Worm (Caenorhabditis elegans): ENCODE results near the gene Y40A1A.2.

The Y40A1A.2 gene

DNA sequence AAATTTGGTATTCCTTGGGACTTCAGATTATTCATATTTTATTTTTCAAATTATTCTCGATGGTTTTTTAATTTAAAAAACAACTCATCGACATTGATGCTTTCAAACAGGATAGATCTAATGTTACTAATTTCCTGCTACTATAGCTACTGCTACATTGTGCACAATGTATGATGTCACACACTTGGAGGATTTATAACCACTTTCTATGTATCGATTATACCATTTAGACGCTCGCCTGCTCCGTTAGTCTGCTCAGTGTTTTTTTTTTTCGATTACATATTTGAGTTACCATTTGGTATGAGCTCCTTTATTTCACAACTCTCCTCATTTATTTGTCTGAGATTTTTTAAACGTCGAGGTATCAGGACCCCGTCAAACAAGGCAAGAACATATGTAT is at the start of gene Y40A1A.2:
Gene Y40A1A.2, plus strand, starts transcription at position 301 of the 400 bp plus-strand sequence.
- TF ChIP-seq elt-3 (tag; optimal IDR thresholded peaks at IDR 0.05) (no peak), R02D3.7 (tag; optimal IDR thresholded peaks at IDR 0.05) (no peak), unc-62 (GFP tag; optimal IDR thresholded peaks at IDR 0.05) (no peak), egl-27 (tag; optimal IDR thresholded peaks at IDR 0.05) (no peak), nhr-23 (tag; optimal IDR thresholded peaks at IDR 0.05) (no peak), nhr-43 (tag; optimal IDR thresholded peaks at IDR 0.05; ENCODE audit: poor library complexity, severe bottlenecking) (no peak), nhr-76 (tag; optimal IDR thresholded peaks at IDR 0.05) (no peak), zag-1 (tag; optimal IDR thresholded peaks at IDR 0.05) (no peak), hmg-11 (tag; optimal IDR thresholded peaks at IDR 0.05) (no peak), nhr-77 (tag; optimal IDR thresholded peaks at IDR 0.05) (no peak), elt-2 (tag; optimal IDR thresholded peaks at IDR 0.05) (no peak), mml-1 (tag; optimal IDR thresholded peaks at IDR 0.05) (no peak), fkh-10 (GFP tag; optimal IDR thresholded peaks at IDR 0.05) (no peak), mdl-1 (tag; optimal IDR thresholded peaks at IDR 0.05) (no peak), nfya-1 (tag; optimal IDR thresholded peaks at IDR 0.05; ENCODE audit: insufficient read depth) (no peak), pha-4 (tag; optimal IDR thresholded peaks at IDR 0.05) (no peak), eor-1 (tag; optimal IDR thresholded peaks at IDR 0.05) (no peak), sea-2 (GFP tag; optimal IDR thresholded peaks at IDR 0.05) (no peak), nhr-28 (tag; optimal IDR thresholded peaks at IDR 0.05) (no peak)

DNA sequence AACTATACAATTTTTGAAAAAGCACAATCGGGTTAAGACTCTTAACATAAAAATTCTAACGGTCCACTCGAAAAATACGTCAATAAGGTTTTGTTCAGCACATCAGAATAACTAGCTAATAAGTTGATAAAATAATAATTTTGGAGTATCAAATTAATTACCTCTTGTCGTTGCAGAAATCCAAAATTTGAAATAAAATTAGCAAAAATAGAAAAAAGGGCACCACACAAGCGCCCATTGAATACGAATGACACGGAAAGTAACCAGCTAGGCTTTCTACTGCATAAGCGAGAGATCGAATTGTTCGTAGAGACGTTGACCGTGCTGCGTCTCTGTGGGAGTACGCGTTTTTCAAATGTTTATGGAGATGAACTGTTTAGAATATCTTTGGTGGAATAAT is 31.5 kb upstream of the Y40A1A.2 start:
- TF ChIP-seq egl-5 (tag; optimal IDR thresholded peaks at IDR 0.05) (no peak), lin-39 (tag; optimal IDR thresholded peaks at IDR 0.05) (no peak), nhr-25 (tag; optimal IDR thresholded peaks at IDR 0.05) (no peak)

DNA sequence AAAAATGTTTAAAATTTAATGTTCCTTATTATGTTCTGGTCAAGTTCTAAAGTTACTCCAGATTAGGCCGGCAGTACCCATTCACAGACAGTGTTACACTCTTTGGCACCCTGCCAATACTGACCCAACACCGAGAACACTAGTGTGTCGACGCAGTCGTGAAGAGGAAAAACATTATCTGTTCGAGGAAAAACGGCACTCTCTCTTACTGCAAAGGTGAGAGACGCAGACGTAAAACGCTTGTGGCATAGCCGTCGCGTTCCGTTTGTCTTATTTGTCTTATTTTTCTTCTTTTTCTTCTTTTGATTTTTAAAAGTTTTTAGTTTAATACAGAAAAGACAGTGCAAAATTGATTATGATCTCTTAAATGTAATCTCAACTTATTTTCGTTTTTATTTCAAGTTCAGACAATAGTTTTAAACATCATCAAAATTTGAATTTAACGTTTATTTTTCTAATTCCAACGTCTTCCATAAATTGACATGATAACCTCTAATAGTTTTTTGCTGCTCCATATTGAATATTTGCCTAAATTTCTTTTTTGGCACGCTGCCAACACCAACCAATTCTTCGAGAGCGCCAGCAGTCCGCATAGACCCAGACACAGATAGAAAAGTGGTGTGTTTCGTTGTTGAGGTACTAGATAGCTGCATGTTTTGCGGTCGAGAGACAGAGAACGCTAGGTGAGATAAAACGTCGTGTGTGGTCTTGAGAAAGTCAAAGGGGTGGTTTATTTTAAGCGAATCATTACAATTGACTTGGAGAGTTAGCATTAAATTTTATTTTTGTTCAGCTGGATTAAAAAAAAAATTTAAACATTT is 29.4 kb upstream of the Y40A1A.2 start:
- TF ChIP-seq sea-2 (GFP tag; optimal IDR thresholded peaks at IDR 0.05) (no peak), nhr-28 (tag; optimal IDR thresholded peaks at IDR 0.05) (no peak), nhr-11 (tag; optimal IDR thresholded peaks at IDR 0.05) (no peak), zag-1 (tag; optimal IDR thresholded peaks at IDR 0.05) (no peak), elt-2 (tag; optimal IDR thresholded peaks at IDR 0.05) (peak; percentile 51), R02D3.7 (tag; optimal IDR thresholded peaks at IDR 0.05) (no peak), ztf-4 (tag; optimal IDR thresholded peaks at IDR 0.05) (no peak), aly-2 (tag; optimal IDR thresholded peaks at IDR 0.05) (no peak), elt-3 (tag; optimal IDR thresholded peaks at IDR 0.05) (no peak), nhr-77 (tag; optimal IDR thresholded peaks at IDR 0.05) (no peak), fkh-10 (GFP tag; optimal IDR thresholded peaks at IDR 0.05) (no peak), egl-27 (tag; optimal IDR thresholded peaks at IDR 0.05) (no peak), fos-1 (tag; optimal IDR thresholded peaks at IDR 0.05) (no peak), hmg-11 (tag; optimal IDR thresholded peaks at IDR 0.05) (peak; percentile 51), nhr-76 (tag; optimal IDR thresholded peaks at IDR 0.05) (no peak), mdl-1 (tag; optimal IDR thresholded peaks at IDR 0.05) (no peak), ztf-11 (tag; optimal IDR thresholded peaks at IDR 0.05) (no peak), ceh-9 (tag; optimal IDR thresholded peaks at IDR 0.05) (no peak), skn-1 (tag; optimal IDR thresholded peaks at IDR 0.05) (no peak), elt-1 (tag; optimal IDR thresholded peaks at IDR 0.05) (no peak), pqm-1 (tag; optimal IDR thresholded peaks at IDR 0.05) (no peak), ceh-16 (tag; optimal IDR thresholded peaks at IDR 0.05) (no peak), ceh-82 (tag; optimal IDR thresholded peaks at IDR 0.05) (no peak), nhr-43 (tag; optimal IDR thresholded peaks at IDR 0.05; ENCODE audit: poor library complexity, severe bottlenecking) (no peak), jun-1 (tag; optimal IDR thresholded peaks at IDR 0.05) (peak; percentile 9), nhr-23 (tag; optimal IDR thresholded peaks at IDR 0.05) (peak; percentile 15), snpc-4 (tag; optimal IDR thresholded peaks at IDR 0.05) (no peak), lin-39 (tag; optimal IDR thresholded peaks at IDR 0.05) (no peak), lsy-12 (tag; optimal IDR thresholded peaks at IDR 0.05) (no peak), egl-5 (tag; optimal IDR thresholded peaks at IDR 0.05) (no peak), daf-12 (tag; optimal IDR thresholded peaks at IDR 0.05) (no peak), mml-1 (tag; optimal IDR thresholded peaks at IDR 0.05) (no peak), fkh-2 (tag; optimal IDR thresholded peaks at IDR 0.05) (no peak), unc-39 (tag; optimal IDR thresholded peaks at IDR 0.05) (no peak), nfya-1 (tag; optimal IDR thresholded peaks at IDR 0.05; ENCODE audit: insufficient read depth) (peak; percentile 36), ama-1 (optimal IDR thresholded peaks at IDR 0.05) (no peak), ZK546.5 (tag; optimal IDR thresholded peaks at IDR 0.05) (no peak), ceh-28 (tag; optimal IDR thresholded peaks at IDR 0.05) (no peak), eor-1 (tag; optimal IDR thresholded peaks at IDR 0.05) (no peak), tbx-2 (tag; optimal IDR thresholded peaks at IDR 0.05) (no peak), nhr-12 (tag; optimal IDR thresholded peaks at IDR 0.05) (no peak), unc-62 (GFP tag; optimal IDR thresholded peaks at IDR 0.05) (no peak), nhr-25 (tag; optimal IDR thresholded peaks at IDR 0.05) (no peak), nhr-237 (tag; optimal IDR thresholded peaks at IDR 0.05) (no peak), pha-4 (tag; optimal IDR thresholded peaks at IDR 0.05) (peak; percentile 12)

Measured in whole organism, L3 larva.